Worm (Caenorhabditis elegans): ENCODE data around the gene C10A4.1.

DNA sequence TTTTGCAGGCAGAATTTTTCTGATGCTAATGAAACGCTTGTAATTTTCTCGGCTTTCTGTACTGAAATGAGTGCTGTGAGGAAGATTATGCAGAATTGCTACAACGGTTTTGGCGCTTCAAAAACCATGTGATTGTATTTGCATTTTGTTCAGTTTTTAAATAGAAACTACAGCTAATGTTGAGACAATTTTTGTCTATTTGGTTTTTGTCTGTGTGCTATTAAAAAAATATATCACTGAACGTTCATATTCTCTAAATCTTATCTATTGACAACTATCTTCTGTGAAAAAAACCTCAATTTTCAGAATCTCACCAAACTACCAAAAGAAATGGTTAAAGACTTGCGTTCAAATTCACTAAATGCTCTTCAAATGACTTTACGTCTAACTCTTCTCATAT, 25.9 kb upstream of the C10A4.1 start, which contains the start of gene C10A4.6:
- TF ChIP-seq ceh-22 (tag; optimal IDR thresholded peaks at IDR 0.05) (no peak), tbx-7 (tag; optimal IDR thresholded peaks at IDR 0.05) (no peak), gmeb-2 (tag; optimal IDR thresholded peaks at IDR 0.05) (no peak), sdc-2 (tag; optimal IDR thresholded peaks at IDR 0.05) (no peak), pha-4 (tag; optimal IDR thresholded peaks at IDR 0.05) (no peak), nhr-232 (tag; optimal IDR thresholded peaks at IDR 0.05) (no peak), C08G9.2 (tag; optimal IDR thresholded peaks at IDR 0.05) (no peak), dmd-4 (tag; optimal IDR thresholded peaks at IDR 0.05; ENCODE audit: borderline replicate concordance) (no peak), nhr-11 (tag; optimal IDR thresholded peaks at IDR 0.05) (no peak), mec-3 (tag; optimal IDR thresholded peaks at IDR 0.05; ENCODE audit: borderline replicate concordance) (no peak), ceh-19 (GFP tag; optimal IDR thresholded peaks at IDR 0.05) (no peak), lin-11 (tag; optimal IDR thresholded peaks at IDR 0.05) (no peak), ceh-45 (GFP tag; IDR thresholded peaks at IDR 0.05) (no peak)

Data from whole organism, late embryonic.